Worm (Caenorhabditis elegans) whole organism, mixed stage, embryonic: Measurements from ENCODE around the gene H03E18.2.
A peak's percentile ranks its signal among the peaks of the same experiment; 100 is the strongest.

Experiments used
- M03D4.4 ChIP-seq: sonication (generic microtip); optimal IDR thresholded peaks from 2 replicates; lab custom pipeline; 2017; ENCODE audit warnings: mild to moderate bottlenecking, missing genetic modification characterization, missing compliant biosample characterization
- bed-3 ChIP-seq: fragments of 200-800 bp; sonication (Bioruptor generic); optimal IDR thresholded peaks from 3 replicates; lab custom pipeline; 2018; ENCODE audit warnings: mild to moderate bottlenecking, missing genetic modification characterization, moderate library complexity, missing compliant biosample characterization
- blmp-1 ChIP-seq: fragments of 150-350 bp; optimal IDR thresholded peaks from 2 replicates; lab custom pipeline; 2014; ENCODE audit warnings: missing biosample characterization, missing genetic modification characterization
- ceh-39 ChIP-seq: fragments of 150-350 bp; optimal IDR thresholded peaks from 2 replicates; lab custom pipeline; 2014; ENCODE audit warnings: missing biosample characterization, missing genetic modification characterization
- ceh-43 ChIP-seq: fragments of 200-800 bp; sonication (Bioruptor generic); optimal IDR thresholded peaks from 2 replicates; lab custom pipeline; 2018; ENCODE audit warnings: mild to moderate bottlenecking, missing genetic modification characterization, moderate library complexity, missing compliant biosample characterization
- ceh-83 ChIP-seq: fragments of 200-800 bp; sonication (Bioruptor generic); optimal IDR thresholded peaks from 2 replicates; lab custom pipeline; 2018; ENCODE audit warnings: mild to moderate bottlenecking, missing genetic modification characterization, missing compliant biosample characterization
- ces-1 ChIP-seq: fragments of 150-350 bp; optimal IDR thresholded peaks from 2 replicates; lab custom pipeline; 2014; ENCODE audit warnings: missing biosample characterization, missing genetic modification reagents, missing genetic modification characterization
- cnd-1 ChIP-seq: fragments of 200-800 bp; sonication (Bioruptor generic); optimal IDR thresholded peaks from 2 replicates; lab custom pipeline; 2018; ENCODE audit warnings: mild to moderate bottlenecking, missing genetic modification characterization, missing compliant biosample characterization
- drap-1 ChIP-seq: fragments of 200-800 bp; sonication (Bioruptor generic); optimal IDR thresholded peaks from 3 replicates; lab custom pipeline; 2018; ENCODE audit warnings: mild to moderate bottlenecking, missing genetic modification characterization, missing compliant biosample characterization
- elt-1 ChIP-seq: sonication (generic microtip); optimal IDR thresholded peaks from 2 replicates; lab custom pipeline; 2017; ENCODE audit warnings: missing genetic modification characterization, mild to moderate bottlenecking, missing compliant biosample characterization, antibody characterized with exemption, moderate library complexity, borderline replicate concordance; ENCODE audit not compliant: insufficient read depth
- elt-3 ChIP-seq: fragments of 150-350 bp; optimal IDR thresholded peaks from 2 replicates; lab custom pipeline; 2014; ENCODE audit warnings: missing biosample characterization, missing genetic modification characterization
- ham-2 ChIP-seq: fragments of 200-800 bp; sonication (Bioruptor generic); optimal IDR thresholded peaks from 2 replicates; lab custom pipeline; 2018; ENCODE audit warnings: mild to moderate bottlenecking, missing genetic modification characterization, missing compliant biosample characterization
- hlh-1 ChIP-seq: fragments of 150-350 bp; optimal IDR thresholded peaks from 2 replicates; lab custom pipeline; 2014; ENCODE audit warnings: missing biosample characterization, missing genetic modification reagents, missing genetic modification characterization
- lin-13 ChIP-seq: fragments of 150-350 bp; optimal IDR thresholded peaks from 2 replicates; lab custom pipeline; 2014; ENCODE audit warnings: missing biosample characterization, missing genetic modification characterization
- lin-32 ChIP-seq: fragments of 200-800 bp; sonication (Bioruptor generic); optimal IDR thresholded peaks from 2 replicates; lab custom pipeline; 2018; ENCODE audit warnings: mild to moderate bottlenecking, missing genetic modification characterization, missing compliant biosample characterization
- lsy-2 ChIP-seq: fragments of 150-350 bp; optimal IDR thresholded peaks from 2 replicates; lab custom pipeline; 2014; ENCODE audit warnings: missing biosample characterization, missing genetic modification characterization
- mab-5 ChIP-seq: fragments of 150-350 bp; optimal IDR thresholded peaks from 2 replicates; lab custom pipeline; 2014; ENCODE audit warnings: missing biosample characterization, missing genetic modification characterization
- mep-1 ChIP-seq: fragments of 150-350 bp; optimal IDR thresholded peaks from 2 replicates; lab custom pipeline; 2017; ENCODE audit warnings: missing biosample characterization, missing genetic modification reagents, missing genetic modification characterization, inconsistent platforms
- mls-2 ChIP-seq: sonication (generic microtip); optimal IDR thresholded peaks from 2 replicates; lab custom pipeline; 2016; ENCODE audit warnings: mild to moderate bottlenecking, missing genetic modification characterization, moderate library complexity, missing compliant biosample characterization
- nhr-12 ChIP-seq: fragments of 150-350 bp; optimal IDR thresholded peaks from 2 replicates; lab custom pipeline; 2014; ENCODE audit warnings: missing biosample characterization, missing genetic modification characterization
- nhr-2 ChIP-seq: fragments of 150-350 bp; optimal IDR thresholded peaks from 2 replicates; lab custom pipeline; 2014; ENCODE audit warnings: missing biosample characterization, missing genetic modification characterization
- nhr-237 ChIP-seq: fragments of 150-350 bp; optimal IDR thresholded peaks from 2 replicates; lab custom pipeline; 2014; ENCODE audit warnings: missing biosample characterization, missing genetic modification characterization
- nhr-28 ChIP-seq: fragments of 150-350 bp; optimal IDR thresholded peaks from 2 replicates; lab custom pipeline; 2014; ENCODE audit warnings: missing biosample characterization, missing genetic modification characterization
- nhr-76 ChIP-seq: sonication (generic microtip); optimal IDR thresholded peaks from 2 replicates; lab custom pipeline; 2017; ENCODE audit warnings: missing biosample characterization, missing genetic modification characterization
- pha-4 ChIP-seq: fragments of 150-350 bp; optimal IDR thresholded peaks from 2 replicates; lab custom pipeline; 2018; ENCODE audit warnings: missing biosample characterization, missing genetic modification reagents, missing genetic modification characterization
- snpc-4 ChIP-seq: fragments of 150-350 bp; optimal IDR thresholded peaks from 2 replicates; lab custom pipeline; 2014; ENCODE audit warnings: missing biosample characterization, missing genetic modification characterization
- sptf-1 ChIP-seq: sonication (generic microtip); optimal IDR thresholded peaks from 2 replicates; lab custom pipeline; 2017; ENCODE audit warnings: mild to moderate bottlenecking, missing genetic modification characterization, moderate library complexity, missing compliant biosample characterization
- tbx-8 ChIP-seq: fragments of 200-800 bp; sonication (Bioruptor generic); optimal IDR thresholded peaks from 2 replicates; lab custom pipeline; 2018; ENCODE audit warnings: mild to moderate bottlenecking, missing genetic modification characterization, moderate library complexity, missing compliant biosample characterization
- unc-39 ChIP-seq: fragments of 150-350 bp; optimal IDR thresholded peaks from 2 replicates; lab custom pipeline; 2014; ENCODE audit warnings: missing biosample characterization, missing genetic modification characterization
- unc-62 ChIP-seq: fragments of 150-350 bp; optimal IDR thresholded peaks from 2 replicates; lab custom pipeline; 2014; ENCODE audit warnings: missing biosample characterization, missing genetic modification reagents, missing genetic modification characterization

Gene H03E18.2

DNA sequence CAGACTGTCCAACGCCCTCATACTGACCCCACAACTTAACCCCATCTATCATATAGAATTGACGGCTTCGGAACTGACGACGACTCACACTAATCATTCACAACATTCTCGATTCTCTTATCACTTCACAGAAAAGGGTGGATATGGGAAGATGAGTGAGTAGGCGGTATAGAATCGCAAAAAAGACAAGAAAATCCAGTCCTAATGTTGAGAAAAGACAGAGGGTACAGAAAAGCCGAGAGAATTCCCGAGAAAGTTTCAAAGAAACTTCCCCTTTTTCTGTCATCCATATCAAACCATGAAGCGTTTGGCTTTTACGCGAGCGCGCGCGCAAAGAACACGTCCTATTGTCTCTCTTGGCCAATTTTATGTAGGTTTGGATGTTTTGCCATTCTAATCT, 16.1 kb downstream of the H03E18.2 start:
- TF ChIP-seq ceh-39 (no peak), elt-3 (tag; lab: Kevin White, UChicago) (no peak), nhr-76 (no peak), bed-3 (GFP tag; lab: Kevin White, UChicago) (no peak), elt-1 (no peak), nhr-28 (tag; lab: Kevin White, UChicago) (no peak)

DNA sequence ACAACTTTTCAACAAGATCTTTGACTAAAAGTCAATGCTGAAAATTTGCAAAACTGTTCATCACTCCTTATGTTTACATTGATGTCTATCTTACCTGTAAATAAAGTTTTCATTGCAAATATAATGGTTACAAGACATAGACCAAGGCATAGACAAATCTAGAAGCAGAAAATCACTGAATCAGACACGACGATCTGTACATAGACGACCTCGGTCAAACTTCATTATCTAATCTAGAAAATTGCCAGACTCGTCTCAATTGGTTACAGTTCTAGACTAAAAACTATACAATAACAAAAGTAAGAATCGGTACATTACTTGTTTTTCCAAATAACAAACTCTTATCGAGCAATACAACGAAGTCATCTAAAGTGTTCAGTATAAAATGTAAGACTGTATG, 19.4 kb downstream of the H03E18.2 start, which contains the start of gene grd-4:
TSS of gene grd-4 (plus strand) at position 301 of the 400 bp plus-strand sequence.
- TF ChIP-seq mls-2 (tag; lab: Kevin White, UChicago) = no peak
- TF ChIP-seq blmp-1 = no peak
- TF ChIP-seq unc-62 = no peak
- no peak for TF ChIP-seq nhr-237
- TF ChIP-seq elt-3 (tag; lab: Kevin White, UChicago) = no peak
- no peak for TF ChIP-seq nhr-76
- TF ChIP-seq nhr-2 (tag; lab: Kevin White, UChicago) = no peak
- TF ChIP-seq snpc-4 = no peak
- no peak for TF ChIP-seq ceh-83 (GFP tag; lab: Kevin White, UChicago)
- TF ChIP-seq M03D4.4 (tag; lab: Kevin White, UChicago) = no peak
- no peak for TF ChIP-seq hlh-1 (tag; lab: Kevin White, UChicago)
- TF ChIP-seq mab-5 (tag; lab: Kevin White, UChicago) = no peak
- no peak for TF ChIP-seq ham-2
- no peak for TF ChIP-seq lsy-2 (tag; lab: Kevin White, UChicago)

DNA sequence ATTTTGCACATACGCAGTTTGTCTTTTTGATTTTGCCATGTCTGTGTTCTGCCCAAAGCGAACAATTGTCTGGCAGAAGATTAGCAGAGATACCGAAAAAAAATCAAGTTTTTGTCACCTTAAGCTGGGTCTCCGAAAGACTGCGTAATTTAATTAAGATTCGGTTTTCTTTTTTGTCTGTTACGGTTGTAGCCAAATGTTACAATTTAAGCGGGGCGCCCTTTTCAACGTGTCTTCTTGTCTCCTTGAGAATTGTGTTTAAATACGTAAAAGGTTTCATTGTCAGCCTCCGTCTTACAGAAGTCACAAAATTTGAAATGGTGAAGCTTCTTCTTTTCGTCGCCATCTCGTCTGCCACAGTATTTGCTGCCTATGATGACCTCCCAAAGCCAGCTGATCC, 20.6 kb downstream of the H03E18.2 start, which contains the start of gene grd-14:
TSS of gene grd-14 (plus strand) at position 301 of the 400 bp plus-strand sequence.
- TF ChIP-seq cnd-1 (tag; lab: Kevin White, UChicago) = no peak
- TF ChIP-seq pha-4 = no peak
- TF ChIP-seq hlh-1 (tag; lab: Kevin White, UChicago) = no peak
- no peak for TF ChIP-seq ceh-43 (GFP tag; lab: Kevin White, UChicago)
- TF ChIP-seq nhr-2 (tag; lab: Kevin White, UChicago) = no peak
- no peak for TF ChIP-seq tbx-8 (GFP tag; lab: Kevin White, UChicago)
- no peak for TF ChIP-seq elt-1
- TF ChIP-seq snpc-4 = no peak
- TF ChIP-seq lin-32 (GFP tag; lab: Kevin White, UChicago) = no peak
- no peak for TF ChIP-seq mep-1 (tag; lab: Kevin White, UChicago)
- TF ChIP-seq lin-13 (tag; lab: Kevin White, UChicago) = no peak
- no peak for TF ChIP-seq mls-2 (tag; lab: Kevin White, UChicago)
- TF ChIP-seq nhr-237 = no peak
- no peak for TF ChIP-seq unc-39

DNA sequence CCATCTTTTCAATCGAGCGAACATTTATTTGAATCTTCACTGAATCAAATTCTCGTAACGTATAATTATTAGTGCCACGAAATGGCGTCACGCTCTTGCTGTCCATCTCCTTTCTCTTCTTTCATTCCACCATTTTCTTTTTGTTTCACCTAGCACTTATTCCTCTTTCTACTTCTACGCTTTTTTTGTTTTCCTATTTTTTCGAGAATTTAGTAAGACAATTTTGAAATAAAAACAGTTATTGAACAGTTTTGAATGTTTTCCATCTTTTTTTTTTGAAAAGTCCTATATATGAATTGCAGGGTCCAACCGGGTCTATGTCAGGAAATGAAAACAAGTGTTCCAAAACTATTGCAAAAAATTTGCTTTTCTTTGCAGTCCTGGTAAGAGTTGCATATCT, 25.3 kb downstream of the H03E18.2 start, which contains the start of gene T01B10.5:
TSS of gene T01B10.5 (plus strand) at position 301 of the 400 bp plus-strand sequence.
- no peak for TF ChIP-seq M03D4.4 (tag; lab: Kevin White, UChicago)
- TF ChIP-seq unc-39 = no peak
- no peak for TF ChIP-seq nhr-12 (tag; lab: Kevin White, UChicago)
- no peak for TF ChIP-seq ham-2
- no peak for TF ChIP-seq drap-1 (GFP tag; lab: Kevin White, UChicago)
- TF ChIP-seq mab-5 (tag; lab: Kevin White, UChicago) = no peak
- no peak for TF ChIP-seq bed-3 (GFP tag; lab: Kevin White, UChicago)
- TF ChIP-seq mls-2 (tag; lab: Kevin White, UChicago) = no peak
- TF ChIP-seq unc-62 = no peak
- no peak for TF ChIP-seq ces-1 (GFP tag; lab: Kevin White, UChicago)
- TF ChIP-seq ceh-39 = no peak
- TF ChIP-seq nhr-76 = no peak
- no peak for TF ChIP-seq lsy-2 (tag; lab: Kevin White, UChicago)
- TF ChIP-seq, all 35 proteins: peak for 0

DNA sequence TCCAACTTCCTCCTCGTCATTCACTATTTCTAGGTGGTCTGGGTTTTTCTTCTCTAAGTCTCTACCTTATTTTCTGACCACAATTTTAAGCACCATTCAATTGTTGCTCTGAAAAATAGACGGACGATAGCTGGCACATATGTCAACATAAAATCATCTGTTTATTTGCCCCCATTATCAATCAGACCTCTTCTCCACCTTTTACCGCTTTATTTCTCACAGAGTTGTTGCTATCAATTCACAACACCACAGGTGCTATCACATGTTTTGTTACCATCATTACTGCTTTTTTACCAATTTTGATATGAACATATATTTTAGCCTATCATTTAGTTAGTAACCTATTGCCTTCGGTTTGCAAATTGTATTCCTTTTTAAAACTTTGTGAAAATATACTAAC, 27.6 kb downstream of the H03E18.2 start:
- TF ChIP-seq ces-1 (GFP tag; lab: Kevin White, UChicago) (no peak), sptf-1 (tag; lab: Kevin White, UChicago) (no peak), nhr-237 (no peak), M03D4.4 (tag; lab: Kevin White, UChicago) (no peak), lsy-2 (tag; lab: Kevin White, UChicago) (no peak), unc-62 (no peak), bed-3 (GFP tag; lab: Kevin White, UChicago) (no peak)

DNA sequence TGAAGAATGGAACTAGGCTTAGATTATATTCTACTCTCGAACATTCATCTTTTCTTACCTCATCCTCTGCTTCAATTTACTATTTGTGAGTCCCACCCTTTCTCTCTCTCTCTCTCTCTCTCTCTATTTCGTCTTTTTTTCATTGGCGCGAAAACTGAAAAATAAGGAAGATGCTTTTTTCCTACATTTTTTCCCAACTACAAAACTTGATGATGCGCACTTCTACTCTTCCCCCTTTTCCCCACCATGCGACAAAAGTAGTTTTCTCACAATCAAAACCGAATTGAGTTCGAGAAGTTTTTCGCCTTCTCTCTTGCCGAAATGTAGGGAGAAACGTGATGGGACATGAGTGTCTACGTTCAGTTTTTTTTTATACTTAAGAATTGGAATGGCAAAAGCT, 30.4 kb downstream of the H03E18.2 start:
- TF ChIP-seq pha-4 (no peak), nhr-28 (tag; lab: Kevin White, UChicago) (no peak), ces-1 (GFP tag; lab: Kevin White, UChicago) (peak; percentile 29), snpc-4 (no peak), unc-62 (no peak), ham-2 (no peak), blmp-1 (no peak), mab-5 (tag; lab: Kevin White, UChicago) (no peak), nhr-2 (tag; lab: Kevin White, UChicago) (no peak)
- TF ChIP-seq, all 35 proteins: peak for 1
